Fruit fly (Drosophila melanogaster) whole organism, prepupa: ENCODE measurements around the gene Sytalpha.

Source experiments
- CG11902 ChIP-seq: fragments of 200-800 bp; sonication (Bioruptor generic); optimal IDR thresholded peaks from 3 replicates; lab custom pipeline; 2016; ENCODE audit warnings: missing biosample characterization, missing genetic modification characterization
- CG15336 ChIP-seq: fragments of 200-800 bp; sonication (Bioruptor generic); IDR thresholded peaks from 2 replicates; pipeline ENCODE4 v1.3.6; 2022; ENCODE audit warnings: missing biosample characterization, missing genetic modification characterization
- CG34406 ChIP-seq: fragments of 200-800 bp; sonication (Bioruptor generic); optimal IDR thresholded peaks from 3 replicates; lab custom pipeline; 2016; ENCODE audit warnings: missing biosample characterization, missing genetic modification characterization
- CG6808 ChIP-seq: fragments of 200-800 bp; sonication (Bioruptor generic); optimal IDR thresholded peaks from 3 replicates; lab custom pipeline; 2017; ENCODE audit warnings: missing biosample characterization, missing genetic modification characterization, mild to moderate bottlenecking, moderate library complexity, missing genetic modification reagents
- CG8119 ChIP-seq: fragments of 200-800 bp; sonication (Bioruptor generic); IDR thresholded peaks from 3 replicates; pipeline ENCODE4 v1.3.6; 2022; ENCODE audit warnings: missing biosample characterization, missing genetic modification characterization
- Gug ChIP-seq: fragments of 200-800 bp; sonication (Bioruptor generic); IDR thresholded peaks from 2 replicates; pipeline ENCODE4 v1.3.6; 2022; ENCODE audit warnings: missing biosample characterization, missing genetic modification characterization
- cyc ChIP-seq: fragments of 200-800 bp; sonication (Bioruptor generic); optimal IDR thresholded peaks from 3 replicates; lab custom pipeline; 2016; ENCODE audit warnings: missing biosample characterization, missing genetic modification characterization
- fd85E ChIP-seq: fragments of 200-800 bp; sonication (Bioruptor generic); optimal IDR thresholded peaks from 3 replicates; lab custom pipeline; 2016; ENCODE audit warnings: missing biosample characterization, missing genetic modification characterization

- no peak for TF ChIP-seq Gug
- no peak for TF ChIP-seq CG15336 (GFP tag; lab: Robert Waterston, UW)
- TF ChIP-seq CG6808 (GFP tag; lab: Kevin White, UChicago), result no peak
- TF ChIP-seq CG11902 (GFP tag; lab: Kevin White, UChicago), result no peak
- no peak for TF ChIP-seq CG8119 (GFP tag; lab: Robert Waterston, UW)
- TF ChIP-seq fd85E (GFP tag; lab: Kevin White, UChicago), result no peak
- TF ChIP-seq CG34406 (GFP tag; lab: Kevin White, UChicago), result no peak
- no peak for TF ChIP-seq cyc
Measured at dm6 chr2L:17582994-17583393, 9.1 kb upstream of the Sytalpha start.
